Fruit fly (Drosophila melanogaster) whole organism, embryonic: Measurements from ENCODE around the gene NT1.

Source experiments
- Aef1 ChIP-seq: fragments of 200-800 bp; sonication (Bioruptor generic); IDR thresholded peaks from 3 replicates; pipeline ENCODE4 v1.3.6; 2022; ENCODE audit warnings: missing biosample characterization, missing genetic modification characterization
- Awh ChIP-seq: fragments of 200-800 bp; sonication (Bioruptor generic); IDR thresholded peaks from 2 replicates; pipeline ENCODE4, ENCODE4 v1.3.6; 2022; ENCODE audit warnings: missing biosample characterization, missing genetic modification characterization
- CG10209 ChIP-seq: fragments of 200-800 bp; sonication (Bioruptor generic); optimal IDR thresholded peaks from 3 replicates; lab custom pipeline; 2017; ENCODE audit warnings: missing biosample characterization, mild to moderate bottlenecking, missing genetic modification characterization, missing genetic modification reagents
- CG10274 ChIP-seq: fragments of 200-800 bp; sonication (Bioruptor generic); optimal IDR thresholded peaks from 3 replicates; lab custom pipeline; 2017; ENCODE audit warnings: missing biosample characterization, mild to moderate bottlenecking, missing genetic modification characterization
- CG12236 ChIP-seq: fragments of 200-800 bp; sonication (Bioruptor generic); optimal IDR thresholded peaks from 2 replicates; lab custom pipeline; 2016; ENCODE audit warnings: missing biosample characterization, missing genetic modification characterization
- CG13894 ChIP-seq: fragments of 200-800 bp; sonication (Bioruptor generic); optimal IDR thresholded peaks from 3 replicates; lab custom pipeline; 2018; ENCODE audit warnings: missing biosample characterization, mild to moderate bottlenecking, missing genetic modification characterization, moderate library complexity
- CG18764 ChIP-seq: fragments of 200-800 bp; sonication (Bioruptor generic); optimal IDR thresholded peaks from 3 replicates; lab custom pipeline; 2016; ENCODE audit warnings: missing biosample characterization, missing genetic modification characterization
- CG2678 ChIP-seq: fragments of 200-800 bp; sonication (Bioruptor generic); optimal IDR thresholded peaks from 3 replicates; lab custom pipeline; 2019; ENCODE audit warnings: missing biosample characterization, mild to moderate bottlenecking, missing genetic modification characterization, moderate library complexity
- CG30020 ChIP-seq: fragments of 200-800 bp; optimal IDR thresholded peaks from 2 replicates; lab custom pipeline; 2019; ENCODE audit warnings: missing biosample characterization, mild to moderate bottlenecking, missing genetic modification characterization, moderate library complexity
- CG31388 ChIP-seq: fragments of 200-800 bp; sonication (Bioruptor generic); optimal IDR thresholded peaks from 2 replicates; lab custom pipeline; 2016; ENCODE audit warnings: missing biosample characterization, missing genetic modification characterization
- CG5180 ChIP-seq: fragments of 200-800 bp; sonication (Bioruptor generic); optimal IDR thresholded peaks from 3 replicates; lab custom pipeline; 2017; ENCODE audit warnings: missing biosample characterization, missing genetic modification characterization, mild to moderate bottlenecking, moderate library complexity, missing genetic modification reagents
- Dip2 ChIP-seq: fragments of 200-800 bp; sonication (Bioruptor generic); IDR thresholded peaks from 2 replicates; pipeline ENCODE4 v1.3.6; 2022; ENCODE audit warnings: missing biosample characterization, missing genetic modification characterization
- Dref ChIP-seq: fragments of 200-800 bp; sonication (Bioruptor generic); IDR thresholded peaks from 2 replicates; pipeline ENCODE4 v1.3.6; 2022; ENCODE audit warnings: missing biosample characterization, missing genetic modification characterization
- HmgD ChIP-seq: fragments of 200-800 bp; sonication (Bioruptor generic); optimal IDR thresholded peaks from 3 replicates; lab custom pipeline; 2016; ENCODE audit warnings: missing biosample characterization, missing genetic modification characterization
- Mad ChIP-seq: fragments of 200-800 bp; sonication (Bioruptor generic); optimal IDR thresholded peaks from 2 replicates; lab custom pipeline; 2016; ENCODE audit warnings: missing biosample characterization, missing genetic modification characterization
- Max ChIP-seq: fragments of 200-800 bp; sonication (Bioruptor generic); optimal IDR thresholded peaks from 2 replicates; lab custom pipeline; 2016; ENCODE audit warnings: missing biosample characterization, mild to moderate bottlenecking, missing genetic modification characterization
- Med ChIP-seq: fragments of 200-800 bp; sonication (Bioruptor generic); peaks from one replicate; lab custom pipeline; 2016; ENCODE audit warnings: missing biosample characterization, missing genetic modification characterization, mild to moderate bottlenecking, inconsistent platforms, moderate library complexity
- Meics ChIP-seq: fragments of 200-800 bp; sonication (Bioruptor generic); optimal IDR thresholded peaks from 2 replicates; lab custom pipeline; 2017; ENCODE audit warnings: missing biosample characterization, mild to moderate bottlenecking, missing genetic modification characterization
- Vsx1 ChIP-seq: fragments of 200-800 bp; sonication (Bioruptor generic); optimal IDR thresholded peaks from 2 replicates; lab custom pipeline; 2017; ENCODE audit warnings: missing biosample characterization, mild to moderate bottlenecking, missing genetic modification characterization, missing genetic modification reagents
- en ChIP-seq: fragments of 200-800 bp; sonication (Bioruptor generic); optimal IDR thresholded peaks from 2 replicates; lab custom pipeline; 2016; ENCODE audit warnings: missing biosample characterization, missing genetic modification characterization
- kni ChIP-seq: fragments of 200-800 bp; sonication (Bioruptor generic); optimal IDR thresholded peaks from 3 replicates; lab custom pipeline; 2017; ENCODE audit warnings: mild to moderate bottlenecking, missing biosample characterization, missing genetic modification reagents, missing genetic modification characterization
- pan ChIP-seq, 4 experiments: fragments of >200 bp in 3 of 4; fragments of 200-800 bp in 1 of 4; sonication (Bioruptor generic) in 1 of 4; optimal IDR thresholded peaks in 3 of 4; IDR thresholded peaks in 1 of 4; 2 replicates each; pipeline versions ENCODE4 v1.3.6 to Lab custom; 2017 to 2022; ENCODE audit warnings: missing biosample characterization in 2 of 4, missing genetic modification characterization in 2 of 4, mixed read lengths in 1 of 4
- sd ChIP-seq: fragments of 200-800 bp; sonication (Bioruptor generic); optimal IDR thresholded peaks from 3 replicates; lab custom pipeline; 2018; ENCODE audit warnings: missing biosample characterization, mild to moderate bottlenecking, missing genetic modification characterization, moderate library complexity
- sens ChIP-seq: fragments of 200-800 bp; sonication (Bioruptor generic); peaks from one replicate; lab custom pipeline; 2016; ENCODE audit warnings: missing biosample characterization, missing genetic modification characterization
- sr ChIP-seq: fragments of 200-800 bp; sonication (Bioruptor generic); IDR thresholded peaks from 3 replicates; pipeline ENCODE4 v1.3.6; 2022; ENCODE audit warnings: missing biosample characterization, missing genetic modification characterization
- twi ChIP-seq: fragments of 200-800 bp; optimal IDR thresholded peaks from 2 replicates; lab custom pipeline; 2019; ENCODE audit warnings: missing biosample characterization, mild to moderate bottlenecking, missing genetic modification characterization, moderate library complexity

The NT1 gene

dm6 chr3L:4460307-4461088 lies 47.7 kb downstream of the NT1 start, which contains the start of gene CG15022 (continued):
- TF ChIP-seq en (no peak), sd (tag; lab: Kevin White, UChicago) (peak; percentile 38), sr (GFP tag; lab: Robert Waterston, UW) (peak; percentile 58; the same call in 1 of the 3 replicates), CG12236 (GFP tag; lab: Kevin White, UChicago) (no peak), CG31388 (no peak), CG2678 (tag; lab: Kevin White, UChicago) (no peak), twi (tag; lab: Kevin White, UChicago) (no peak), pan (optimal IDR thresholded peaks at IDR 0.05; lab: Kevin White, UChicago) (no peak), pan (GFP tag; optimal IDR thresholded peaks at IDR 0.05 in 1 of 2, IDR thresholded peaks at IDR 0.05 in 1 of 2) (no peak), Med (GFP tag; lab: Kevin White, UChicago) (no peak), Aef1 (no peak), Meics (no peak), HmgD (GFP tag; lab: Kevin White, UChicago) (no peak), Max (GFP tag; lab: Kevin White, UChicago) (no peak), CG30020 (tag; lab: Kevin White, UChicago) (no peak), Vsx1 (GFP tag; lab: Kevin White, UChicago) (peak; percentile 38), Mad (GFP tag; lab: Kevin White, UChicago) (no peak), CG10209 (GFP tag; lab: Kevin White, UChicago) (no peak), CG10274 (GFP tag; lab: Kevin White, UChicago) (no peak), CG5180 (GFP tag; lab: Kevin White, UChicago) (no peak), Awh (GFP tag; lab: Robert Waterston, UW) (peak; percentile 87)

- peak; percentile 59 for TF ChIP-seq CG13894 (tag; lab: Kevin White, UChicago)
- no peak for TF ChIP-seq Dref (GFP tag; lab: Robert Waterston, UW)
- no peak for TF ChIP-seq CG18764 (GFP tag; lab: Kevin White, UChicago)
- TF ChIP-seq kni, result no peak
- no peak for TF ChIP-seq Dip2
- peak; percentile 9 for TF ChIP-seq sens (GFP tag; lab: Kevin White, UChicago)
- TF ChIP-seq, all 482 proteins: peak for 2
Observed at dm6 chr3L:4458063-4458462, 50.2 kb downstream of the NT1 start, which contains the start of gene CG11345. Gene CG11345, minus strand, starts transcription at chr3L:4458163.
